Worm (Caenorhabditis elegans) whole organism, young adult: Measurements from ENCODE around the gene cyp-13A11.

Experiments used
- B0336.3 ChIP-seq: fragments of 200-800 bp; sonication (Bioruptor generic); IDR thresholded peaks from 2 replicates; pipeline ENCODE4 v1.3.6; 2022; ENCODE audit warnings: missing genetic modification characterization, missing compliant biosample characterization
- D2030.7 ChIP-seq: fragments of 200-800 bp; sonication (Bioruptor generic); IDR thresholded peaks from 2 replicates; pipeline ENCODE4 v1.3.6; 2022; ENCODE audit warnings: missing genetic modification reagents, missing genetic modification characterization, missing compliant biosample characterization
- F10E7.11 ChIP-seq: sonication (generic microtip); optimal IDR thresholded peaks from 2 replicates; lab custom pipeline; 2017; ENCODE audit warnings: mild to moderate bottlenecking, missing genetic modification characterization, moderate library complexity, missing compliant biosample characterization
- F33H1.4 ChIP-seq: fragments of 200-800 bp; sonication (Bioruptor generic); IDR thresholded peaks from 2 replicates; pipeline ENCODE4 v1.3.6; 2022; ENCODE audit warnings: missing genetic modification reagents, missing genetic modification characterization, missing compliant biosample characterization
- F49E8.2 ChIP-seq: sonication (generic microtip); optimal IDR thresholded peaks from 3 replicates; lab custom pipeline; 2017; ENCODE audit warnings: missing genetic modification characterization, mild to moderate bottlenecking, missing compliant biosample characterization, antibody characterized with exemption, moderate library complexity; ENCODE audit not compliant: insufficient read depth
- F52B5.7 ChIP-seq: sonication (generic microtip); optimal IDR thresholded peaks from 2 replicates; lab custom pipeline; 2016; ENCODE audit warnings: mild to moderate bottlenecking, missing genetic modification characterization, missing compliant biosample characterization
- F57C9.4 ChIP-seq: sonication (generic microtip); optimal IDR thresholded peaks from 2 replicates; lab custom pipeline; 2017; ENCODE audit warnings: mild to moderate bottlenecking, missing genetic modification characterization, missing compliant biosample characterization
- K12H6.12 ChIP-seq: fragments of 200-800 bp; sonication (Bioruptor generic); optimal IDR thresholded peaks from 2 replicates; lab custom pipeline; 2018; ENCODE audit warnings: mild to moderate bottlenecking, missing genetic modification characterization, missing compliant biosample characterization
- T07F8.4 ChIP-seq: sonication (generic microtip); optimal IDR thresholded peaks from 2 replicates; lab custom pipeline; 2016; ENCODE audit warnings: mild to moderate bottlenecking, missing genetic modification characterization, moderate library complexity, missing compliant biosample characterization
- T26A5.8 ChIP-seq: sonication (generic microtip); optimal IDR thresholded peaks from 2 replicates; lab custom pipeline; 2016; ENCODE audit warnings: missing genetic modification characterization, missing compliant biosample characterization
- Y53G8AR.9 ChIP-seq: fragments of 200-800 bp; sonication (Bioruptor generic); conservative IDR thresholded peaks from 2 replicates; pipeline ENCODE4 v1.3.6; 2022; ENCODE audit warnings: missing genetic modification reagents, missing genetic modification characterization, missing compliant biosample characterization
- Y67H2A.10 ChIP-seq: fragments of 200-800 bp; sonication (Bioruptor generic); conservative IDR thresholded peaks from 2 replicates; pipeline ENCODE4 v1.3.6; 2022; ENCODE audit warnings: missing genetic modification reagents, missing genetic modification characterization, missing compliant biosample characterization
- akir-1 ChIP-seq: fragments of 200-800 bp; sonication (Bioruptor generic); optimal IDR thresholded peaks from 2 replicates; lab custom pipeline; 2018; ENCODE audit warnings: mild to moderate bottlenecking, missing genetic modification characterization, moderate library complexity, missing compliant biosample characterization
- ama-1 ChIP-seq, 3 experiments: fragments of 150-350 bp in 1 of 3; sonication (generic microtip) in 2 of 3; optimal IDR thresholded peaks; 2 replicates each; lab custom pipeline; 2014 to 2018; ENCODE audit warnings: missing biosample characterization in 2 of 3, missing genetic modification characterization in 2 of 3, missing genetic modification reagents in 2 of 3
- aptf-2 ChIP-seq: fragments of 200-800 bp; sonication (Bioruptor generic); conservative IDR thresholded peaks from 2 replicates; pipeline ENCODE4 v1.3.6; 2022; ENCODE audit warnings: missing genetic modification reagents, missing genetic modification characterization, missing compliant biosample characterization
- attf-3 ChIP-seq: fragments of 200-800 bp; sonication (Bioruptor generic); conservative IDR thresholded peaks from 2 replicates; pipeline ENCODE4 v1.3.6; 2022; ENCODE audit warnings: missing genetic modification reagents, missing genetic modification characterization, missing compliant biosample characterization
- attf-6 ChIP-seq: fragments of 200-800 bp; sonication (Bioruptor generic); IDR thresholded peaks from 2 replicates; pipeline ENCODE4 v1.3.6; 2022; ENCODE audit warnings: missing genetic modification reagents, missing genetic modification characterization, missing compliant biosample characterization
- cebp-1 ChIP-seq, 2 experiments: fragments of 200-800 bp in 1 of 2; sonication (Bioruptor generic) in 1 of 2; sonication (generic microtip) in 1 of 2; IDR thresholded peaks in 1 of 2; optimal IDR thresholded peaks in 1 of 2; 2 replicates each; pipeline versions ENCODE4 v1.3.6 to Lab custom; 2017 to 2022; ENCODE audit warnings: missing compliant biosample characterization in 2 of 2, missing genetic modification characterization in 2 of 2, mild to moderate bottlenecking in 1 of 2, missing genetic modification reagents in 1 of 2, moderate library complexity in 1 of 2
- ceh-100 ChIP-seq: fragments of 200-800 bp; sonication (Bioruptor generic); IDR thresholded peaks from 2 replicates; pipeline ENCODE4 v1.3.6; 2022; ENCODE audit warnings: missing genetic modification reagents, missing genetic modification characterization, missing compliant biosample characterization
- efl-1 ChIP-seq: fragments of 150-350 bp; optimal IDR thresholded peaks from 2 replicates; lab custom pipeline; 2014; ENCODE audit warnings: missing biosample characterization, missing genetic modification reagents, missing genetic modification characterization
- egl-18 ChIP-seq: fragments of 200-800 bp; sonication (Bioruptor generic); IDR thresholded peaks from 2 replicates; pipeline ENCODE4 v1.3.6; 2022; ENCODE audit warnings: missing genetic modification reagents, missing genetic modification characterization, missing compliant biosample characterization
- egl-44 ChIP-seq: fragments of 200-800 bp; sonication (Bioruptor generic); IDR thresholded peaks from 2 replicates; pipeline ENCODE4 v1.3.6; 2022; ENCODE audit warnings: missing genetic modification reagents, missing genetic modification characterization, missing compliant biosample characterization
- ets-4 ChIP-seq: fragments of 200-800 bp; sonication (Bioruptor generic); optimal IDR thresholded peaks from 2 replicates; lab custom pipeline; 2018; ENCODE audit warnings: mild to moderate bottlenecking, missing genetic modification characterization, missing compliant biosample characterization
- fkh-3 ChIP-seq: sonication (generic microtip); optimal IDR thresholded peaks from 2 replicates; lab custom pipeline; 2016; ENCODE audit warnings: mild to moderate bottlenecking, missing genetic modification characterization, missing compliant biosample characterization
- hmg-1.2 ChIP-seq: fragments of 200-800 bp; sonication (Bioruptor generic); IDR thresholded peaks from 2 replicates; pipeline ENCODE4 v1.3.6; 2022; ENCODE audit warnings: missing genetic modification reagents, missing genetic modification characterization, missing compliant biosample characterization
- hmg-20 ChIP-seq: fragments of 200-800 bp; sonication (Bioruptor generic); IDR thresholded peaks from 2 replicates; pipeline ENCODE4 v1.3.6; 2022; ENCODE audit warnings: missing genetic modification reagents, missing genetic modification characterization, missing compliant biosample characterization
- hrde-1 ChIP-seq: sonication (generic microtip); optimal IDR thresholded peaks from 2 replicates; lab custom pipeline; 2016; ENCODE audit warnings: missing genetic modification characterization, mild to moderate bottlenecking, missing compliant biosample characterization, moderate library complexity, missing genotype, missing genetic modification reagents, borderline replicate concordance
- hsf-1 ChIP-seq: fragments of 200-800 bp; sonication (Bioruptor generic); IDR thresholded peaks from 2 replicates; pipeline ENCODE4 v1.3.6; 2022; ENCODE audit warnings: missing genetic modification reagents, missing genetic modification characterization, missing compliant biosample characterization
- let-526 ChIP-seq: fragments of 200-800 bp; sonication (Bioruptor generic); IDR thresholded peaks from 2 replicates; pipeline ENCODE4 v1.3.6; 2022; ENCODE audit warnings: missing genetic modification reagents, missing genetic modification characterization, missing compliant biosample characterization
- lir-1 ChIP-seq: fragments of 200-800 bp; sonication (Bioruptor generic); conservative IDR thresholded peaks from 2 replicates; pipeline ENCODE4 v1.3.6; 2022; ENCODE audit warnings: missing genetic modification reagents, missing genetic modification characterization, missing compliant biosample characterization
- lsl-1 ChIP-seq: fragments of 200-800 bp; sonication (Bioruptor generic); optimal IDR thresholded peaks from 2 replicates; lab custom pipeline; 2018; ENCODE audit warnings: mild to moderate bottlenecking, missing genetic modification characterization, moderate library complexity, missing compliant biosample characterization
- lsy-27 ChIP-seq: sonication (generic microtip); optimal IDR thresholded peaks from 2 replicates; lab custom pipeline; 2017; ENCODE audit warnings: missing genetic modification characterization, mild to moderate bottlenecking, missing compliant biosample characterization, antibody characterized with exemption, missing genotype, borderline replicate concordance; ENCODE audit not compliant: insufficient read depth
- mcd-1 ChIP-seq: fragments of 200-800 bp; sonication (Bioruptor generic); IDR thresholded peaks from 2 replicates; pipeline ENCODE4 v1.3.6; 2022; ENCODE audit warnings: missing genetic modification reagents, missing genetic modification characterization, missing compliant biosample characterization
- mes-4 ChIP-seq: sonication (generic microtip); optimal IDR thresholded peaks from 2 replicates; lab custom pipeline; 2016; ENCODE audit warnings: missing genotype, missing genetic modification characterization, missing compliant biosample characterization
- mxl-1 ChIP-seq: sonication (generic microtip); optimal IDR thresholded peaks from 2 replicates; lab custom pipeline; 2016; ENCODE audit warnings: missing genetic modification characterization, missing compliant biosample characterization
- nfya-1 ChIP-seq: sonication (generic microtip); optimal IDR thresholded peaks from 2 replicates; lab custom pipeline; 2017; ENCODE audit warnings: antibody characterized with exemption, missing compliant biosample characterization, missing genetic modification characterization, borderline replicate concordance; ENCODE audit not compliant: insufficient read depth
- nfyb-1 ChIP-seq: fragments of 200-800 bp; sonication (Bioruptor generic); IDR thresholded peaks from 2 replicates; pipeline ENCODE4 v1.3.6; 2022; ENCODE audit warnings: missing genetic modification reagents, missing genetic modification characterization, missing compliant biosample characterization
- nhr-120 ChIP-seq: fragments of 200-800 bp; sonication (Bioruptor generic); IDR thresholded peaks from 2 replicates; pipeline ENCODE4 v1.3.6; 2022; ENCODE audit warnings: missing genetic modification characterization, missing compliant biosample characterization
- pha-4 ChIP-seq: fragments of 150-350 bp; sonication (generic microtip); optimal IDR thresholded peaks from 2 replicates; lab custom pipeline; 2014; ENCODE audit warnings: missing biosample characterization, missing genetic modification reagents, missing genetic modification characterization
- repo-1 ChIP-seq: sonication (generic microtip); optimal IDR thresholded peaks from 2 replicates; lab custom pipeline; 2017; ENCODE audit warnings: mild to moderate bottlenecking, missing genetic modification characterization, missing compliant biosample characterization
- sdz-38 ChIP-seq: sonication (generic microtip); optimal IDR thresholded peaks from 2 replicates; lab custom pipeline; 2016; ENCODE audit warnings: missing genotype, missing genetic modification characterization, missing compliant biosample characterization
- sea-2 ChIP-seq: fragments of 200-800 bp; sonication (Bioruptor generic); IDR thresholded peaks from 2 replicates; pipeline ENCODE4 v1.3.6; 2022; ENCODE audit warnings: missing genetic modification characterization, missing compliant biosample characterization
- tbp1 ChIP-seq: fragments of 200-800 bp; sonication (Bioruptor generic); optimal IDR thresholded peaks from 2 replicates; lab custom pipeline; 2018; ENCODE audit warnings: mild to moderate bottlenecking, missing genetic modification characterization, missing compliant biosample characterization
- tbx-9 ChIP-seq: sonication (generic microtip); optimal IDR thresholded peaks from 2 replicates; lab custom pipeline; 2016; ENCODE audit warnings: borderline replicate concordance, missing genetic modification characterization, inconsistent platforms, missing compliant biosample characterization
- xnd-1 ChIP-seq: sonication (generic microtip); optimal IDR thresholded peaks from 2 replicates; lab custom pipeline; 2016; ENCODE audit warnings: missing genotype, missing genetic modification reagents, missing genetic modification characterization, missing compliant biosample characterization
- ztf-18 ChIP-seq: sonication (generic microtip); optimal IDR thresholded peaks from 2 replicates; lab custom pipeline; 2016; ENCODE audit warnings: missing genotype, mild to moderate bottlenecking, missing genetic modification characterization, missing compliant biosample characterization
- ztf-22 ChIP-seq: fragments of 200-800 bp; sonication (Bioruptor generic); optimal IDR thresholded peaks from 2 replicates; lab custom pipeline; 2018; ENCODE audit warnings: mild to moderate bottlenecking, missing genetic modification characterization, moderate library complexity, missing compliant biosample characterization
- ztf-6 ChIP-seq: fragments of 200-800 bp; sonication (Bioruptor generic); IDR thresholded peaks from 2 replicates; pipeline ENCODE4 v1.3.6; 2022; ENCODE audit warnings: missing genetic modification reagents, missing genetic modification characterization, missing compliant biosample characterization

cyp-13A11 gene

DNA sequence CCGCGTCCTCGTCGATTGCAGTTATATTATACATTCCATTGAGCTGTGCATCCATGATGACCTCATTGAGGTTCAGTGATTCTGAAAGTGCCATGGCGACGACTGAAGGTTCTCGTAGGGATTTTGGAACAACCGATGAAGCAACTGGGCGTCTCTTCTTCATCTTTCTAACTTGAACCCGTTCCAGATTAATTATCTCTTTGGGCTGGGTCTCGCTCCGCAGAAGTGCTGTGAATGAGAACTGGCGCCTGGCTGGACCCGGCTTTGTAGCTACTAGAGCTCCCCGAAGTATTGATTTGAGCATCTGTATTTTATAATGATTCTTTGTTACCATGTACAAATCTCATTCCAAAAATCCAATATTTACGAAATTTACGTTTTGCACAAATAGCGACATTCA, 43.2 kb upstream of the cyp-13A11 start, which contains the start of gene ZK1010.2 (continued):
- TF ChIP-seq mes-4 (tag; lab: Kevin White, UChicago) (peak; percentile 11), aptf-2 (GFP tag; lab: Robert Waterston, UW) (no peak), egl-44 (0 out of 2 replicates have a peak, but pooled peaks have one; percentile 48), lir-1 (GFP tag; lab: Robert Waterston, UW) (no peak), sea-2 (GFP tag; lab: Robert Waterston, UW) (no peak), hmg-20 (GFP tag; lab: Robert Waterston, UW) (no peak), F49E8.2 (peak; percentile 76), Y67H2A.10 (GFP tag; lab: Robert Waterston, UW) (no peak), hsf-1 (GFP tag; lab: Robert Waterston, UW) (peak; percentile 71), egl-18 (no peak), mxl-1 (tag; lab: Kevin White, UChicago) (no peak), F57C9.4 (tag; lab: Kevin White, UChicago) (no peak), F10E7.11 (tag; lab: Kevin White, UChicago) (no peak), ama-1 (optimal IDR thresholded peaks at IDR 0.05; lab: Kevin White, UChicago) (no peak), ama-1 (GFP tag; optimal IDR thresholded peaks at IDR 0.05; lab: Kevin White, UChicago) (no peak), B0336.3 (GFP tag; lab: Robert Waterston, UW) (peak; percentile 92), ets-4 (GFP tag; lab: Kevin White, UChicago) (no peak), tbp1 (no peak), F52B5.7 (tag; lab: Kevin White, UChicago) (no peak), attf-3 (GFP tag; lab: Robert Waterston, UW) (no peak), ztf-6 (GFP tag; lab: Robert Waterston, UW) (no peak), K12H6.12 (tag; lab: Kevin White, UChicago) (no peak), nfyb-1 (no peak), sdz-38 (no peak), mcd-1 (GFP tag; lab: Robert Waterston, UW) (peak; percentile 71), hmg-1.2 (GFP tag; lab: Robert Waterston, UW) (peak; percentile 29; the same call in 1 of the 2 replicates), fkh-3 (tag; lab: Kevin White, UChicago) (no peak), ztf-22 (GFP tag; lab: Kevin White, UChicago) (no peak), let-526 (GFP tag; lab: Robert Waterston, UW) (no peak), efl-1 (GFP tag; lab: Kevin White, UChicago) (no peak), T26A5.8 (no peak), attf-6 (0 out of 2 replicates have a peak, but pooled peaks have one; percentile 54), nhr-120 (no peak), repo-1 (no peak), hrde-1 (tag; lab: Kevin White, UChicago) (peak; percentile 40), D2030.7 (GFP tag; lab: Robert Waterston, UW) (peak; percentile 41; the same call in 1 of the 2 replicates), Y53G8AR.9 (GFP tag; lab: Robert Waterston, UW) (peak; percentile 80; the same call in 1 of the 2 replicates), lsy-27 (tag; lab: Kevin White, UChicago) (no peak), nfya-1 (tag; lab: Kevin White, UChicago) (no peak), ztf-18 (tag; lab: Kevin White, UChicago) (no peak), T07F8.4 (tag; lab: Kevin White, UChicago) (no peak), lsl-1 (peak; percentile 30), pha-4 (tag; lab: Kevin White, UChicago) (no peak), tbx-9 (tag; lab: Kevin White, UChicago) (no peak), xnd-1 (tag; lab: Kevin White, UChicago) (peak; percentile 40), cebp-1 (GFP tag; IDR thresholded peaks at IDR 0.05; lab: Robert Waterston, UW) (no peak), cebp-1 (tag; optimal IDR thresholded peaks at IDR 0.05; lab: Kevin White, UChicago) (peak; percentile 5), ceh-100 (GFP tag; lab: Robert Waterston, UW) (peak; percentile 63; the same call in 1 of the 2 replicates), F33H1.4 (GFP tag; lab: Robert Waterston, UW) (peak; percentile 38; the same call in 1 of the 2 replicates), akir-1 (no peak)
